Worm (Caenorhabditis elegans) whole organism, L1 larva: ENCODE measurements around the gene sel-9.

Experiments used
- ceh-63 ChIP-seq: fragments of 200-800 bp; sonication (Bioruptor generic); optimal IDR thresholded peaks from 2 replicates; lab custom pipeline; 2018; ENCODE audit warnings: mild to moderate bottlenecking, missing genetic modification characterization, missing compliant biosample characterization
- fos-1 ChIP-seq: fragments of 150-350 bp; optimal IDR thresholded peaks from 2 replicates; lab custom pipeline; 2014; ENCODE audit warnings: missing biosample characterization, missing genetic modification characterization
- grh-1 ChIP-seq: fragments of 200-800 bp; sonication (Bioruptor generic); IDR thresholded peaks from 2 replicates; pipeline ENCODE4 v1.3.6; 2022; ENCODE audit warnings: missing genetic modification reagents, missing genetic modification characterization, missing compliant biosample characterization
- mep-1 ChIP-seq: fragments of 150-350 bp; optimal IDR thresholded peaks from 2 replicates; lab custom pipeline; 2014; ENCODE audit warnings: missing biosample characterization, missing genetic modification characterization
- nhr-11 ChIP-seq: fragments of 150-350 bp; optimal IDR thresholded peaks from 2 replicates; lab custom pipeline; 2014; ENCODE audit warnings: missing biosample characterization, missing genetic modification characterization
- nhr-12 ChIP-seq: sonication (generic microtip); optimal IDR thresholded peaks from 2 replicates; lab custom pipeline; 2017; ENCODE audit warnings: missing biosample characterization, missing genetic modification characterization
- nhr-76 ChIP-seq: sonication (generic microtip); optimal IDR thresholded peaks from 2 replicates; lab custom pipeline; 2017; ENCODE audit warnings: missing biosample characterization, missing genetic modification characterization
- skn-1 ChIP-seq: fragments of 150-350 bp; optimal IDR thresholded peaks from 2 replicates; lab custom pipeline; 2014; ENCODE audit warnings: missing biosample characterization, missing genetic modification characterization
- zip-4 ChIP-seq: fragments of 200-800 bp; sonication (Bioruptor generic); optimal IDR thresholded peaks from 2 replicates; lab custom pipeline; 2018; ENCODE audit warnings: mild to moderate bottlenecking, missing genetic modification characterization, moderate library complexity, missing compliant biosample characterization

- TF ChIP-seq skn-1 (tag; lab: Kevin White, UChicago) = no peak
- no peak for TF ChIP-seq mep-1 (tag; lab: Kevin White, UChicago)
- no peak for TF ChIP-seq nhr-12
- no peak for TF ChIP-seq grh-1
- no peak for TF ChIP-seq zip-4 (GFP tag; lab: Kevin White, UChicago)
- TF ChIP-seq fos-1 (tag; lab: Kevin White, UChicago) = no peak
- no peak for TF ChIP-seq nhr-76 (tag; lab: Kevin White, UChicago)
- TF ChIP-seq nhr-11 (tag; lab: Kevin White, UChicago) = no peak
- TF ChIP-seq ceh-63 (GFP tag; lab: Kevin White, UChicago) = no peak
These were observed 38.9 kb downstream of the sel-9 start, which contains the start of gene C16D9.8 for ce11 chrV:8263466-8263865.
